Worm (Caenorhabditis elegans) whole organism, late embryonic: Measurements from ENCODE around the gene B0524.6.

Experiments used
- C38D4.7 ChIP-seq: fragments of 200-800 bp; sonication (Bioruptor generic); optimal IDR thresholded peaks from 2 replicates; lab custom pipeline; 2018; ENCODE audit warnings: mild to moderate bottlenecking, missing genetic modification characterization, moderate library complexity, missing compliant biosample characterization
- K09A11.1 ChIP-seq: sonication (generic microtip); optimal IDR thresholded peaks from 2 replicates; lab custom pipeline; 2017; ENCODE audit warnings: antibody characterized with exemption, mild to moderate bottlenecking, missing genetic modification characterization, missing compliant biosample characterization; ENCODE audit not compliant: insufficient read depth
- T23F11.4 ChIP-seq: fragments of 200-800 bp; sonication (Bioruptor generic); optimal IDR thresholded peaks from 2 replicates; lab custom pipeline; 2018; ENCODE audit warnings: mild to moderate bottlenecking, missing genetic modification characterization, missing compliant biosample characterization
- ahr-1 ChIP-seq: sonication (generic microtip); optimal IDR thresholded peaks from 2 replicates; lab custom pipeline; 2016; ENCODE audit warnings: missing genetic modification characterization, missing compliant biosample characterization
- ama-1 ChIP-seq: fragments of 150-350 bp; optimal IDR thresholded peaks from 2 replicates; lab custom pipeline; 2014
- ceh-14 ChIP-seq: sonication (generic microtip); optimal IDR thresholded peaks from 2 replicates; lab custom pipeline; 2016; ENCODE audit warnings: missing genotype, missing genetic modification characterization, missing compliant biosample characterization
- ceh-18 ChIP-seq: sonication (generic microtip); optimal IDR thresholded peaks from 2 replicates; lab custom pipeline; 2016; ENCODE audit warnings: missing genetic modification characterization, missing compliant biosample characterization
- ceh-19 ChIP-seq: fragments of 200-800 bp; sonication (Bioruptor generic); optimal IDR thresholded peaks from 2 replicates; lab custom pipeline; 2018; ENCODE audit warnings: mild to moderate bottlenecking, missing genetic modification characterization, missing compliant biosample characterization
- ceh-2 ChIP-seq: sonication (generic microtip); optimal IDR thresholded peaks from 2 replicates; lab custom pipeline; 2016; ENCODE audit warnings: missing genotype, missing genetic modification characterization, missing compliant biosample characterization
- ceh-22 ChIP-seq: sonication (generic microtip); optimal IDR thresholded peaks from 2 replicates; lab custom pipeline; 2017; ENCODE audit warnings: missing biosample characterization, missing genetic modification characterization
- ceh-30 ChIP-seq: fragments of 150-350 bp; optimal IDR thresholded peaks from 2 replicates; lab custom pipeline; 2014; ENCODE audit warnings: missing biosample characterization, missing genetic modification characterization
- ceh-31 ChIP-seq: sonication (generic microtip); optimal IDR thresholded peaks from 2 replicates; lab custom pipeline; 2016; ENCODE audit warnings: missing genetic modification characterization, missing compliant biosample characterization
- ceh-34 ChIP-seq: sonication (generic microtip); optimal IDR thresholded peaks from 2 replicates; lab custom pipeline; 2016; ENCODE audit warnings: mild to moderate bottlenecking, missing genetic modification characterization, missing compliant biosample characterization
- ceh-6 ChIP-seq: fragments of 200-800 bp; sonication (Bioruptor generic); optimal IDR thresholded peaks from 2 replicates; lab custom pipeline; 2018; ENCODE audit warnings: mild to moderate bottlenecking, missing genetic modification characterization, missing compliant biosample characterization
- che-1 ChIP-seq: sonication (generic microtip); optimal IDR thresholded peaks from 2 replicates; lab custom pipeline; 2016; ENCODE audit warnings: mild to moderate bottlenecking, missing genetic modification characterization, missing compliant biosample characterization
- dmd-4 ChIP-seq: sonication (generic microtip); optimal IDR thresholded peaks from 2 replicates; lab custom pipeline; 2016; ENCODE audit warnings: borderline replicate concordance, missing genetic modification characterization, missing compliant biosample characterization
- dve-1 ChIP-seq: sonication (generic microtip); optimal IDR thresholded peaks from 2 replicates; lab custom pipeline; 2017; ENCODE audit warnings: antibody characterized with exemption, mild to moderate bottlenecking, missing genetic modification characterization, missing compliant biosample characterization
- elt-2 ChIP-seq: sonication (generic microtip); optimal IDR thresholded peaks from 2 replicates; lab custom pipeline; 2016; ENCODE audit warnings: missing genetic modification reagents, missing genetic modification characterization, missing compliant biosample characterization
- elt-4 ChIP-seq: sonication (generic microtip); optimal IDR thresholded peaks from 2 replicates; lab custom pipeline; 2016; ENCODE audit warnings: missing genetic modification characterization, missing compliant biosample characterization
- eyg-1 ChIP-seq: sonication (generic microtip); optimal IDR thresholded peaks from 2 replicates; lab custom pipeline; 2016; ENCODE audit warnings: missing genotype, missing genetic modification characterization, missing compliant biosample characterization
- fax-1 ChIP-seq: sonication (generic microtip); optimal IDR thresholded peaks from 2 replicates; lab custom pipeline; 2016; ENCODE audit warnings: missing genotype, missing genetic modification characterization, missing compliant biosample characterization
- fkh-6 ChIP-seq: sonication (generic microtip); optimal IDR thresholded peaks from 2 replicates; lab custom pipeline; 2016; ENCODE audit warnings: missing genetic modification characterization, missing compliant biosample characterization
- gmeb-2 ChIP-seq: sonication (generic microtip); optimal IDR thresholded peaks from 2 replicates; lab custom pipeline; 2016; ENCODE audit warnings: missing genetic modification characterization, inconsistent platforms, missing compliant biosample characterization
- hlh-15 ChIP-seq: sonication (generic microtip); optimal IDR thresholded peaks from 2 replicates; lab custom pipeline; 2016; ENCODE audit warnings: missing genetic modification characterization, missing compliant biosample characterization
- hlh-30 ChIP-seq: sonication (generic microtip); optimal IDR thresholded peaks from 2 replicates; lab custom pipeline; 2017; ENCODE audit warnings: antibody characterized with exemption, missing genetic modification characterization, missing compliant biosample characterization; ENCODE audit not compliant: insufficient read depth
- hlh-6 ChIP-seq: sonication (generic microtip); optimal IDR thresholded peaks from 2 replicates; lab custom pipeline; 2016; ENCODE audit warnings: missing genotype, missing genetic modification characterization, missing compliant biosample characterization
- hlh-8 ChIP-seq: sonication (generic microtip); optimal IDR thresholded peaks from 2 replicates; lab custom pipeline; 2016; ENCODE audit warnings: missing genotype, missing genetic modification characterization, missing compliant biosample characterization
- madf-2 ChIP-seq: sonication (generic microtip); optimal IDR thresholded peaks from 2 replicates; lab custom pipeline; 2017; ENCODE audit warnings: missing genetic modification characterization, missing compliant biosample characterization
- mec-3 ChIP-seq: sonication (generic microtip); optimal IDR thresholded peaks from 2 replicates; lab custom pipeline; 2016; ENCODE audit warnings: borderline replicate concordance, missing genetic modification characterization, missing compliant biosample characterization
- nfya-1 ChIP-seq: sonication (generic microtip); optimal IDR thresholded peaks from 2 replicates; lab custom pipeline; 2017; ENCODE audit warnings: missing genetic modification characterization, mild to moderate bottlenecking, missing compliant biosample characterization, antibody characterized with exemption, moderate library complexity
- nhr-232 ChIP-seq: sonication (generic microtip); optimal IDR thresholded peaks from 2 replicates; lab custom pipeline; 2016; ENCODE audit warnings: missing genetic modification characterization, missing compliant biosample characterization
- pag-3 ChIP-seq: sonication (generic microtip); optimal IDR thresholded peaks from 2 replicates; lab custom pipeline; 2016; ENCODE audit warnings: missing compliant biosample characterization, missing genetic modification characterization, borderline replicate concordance
- pat-9 ChIP-seq: fragments of 200-800 bp; sonication (Bioruptor generic); optimal IDR thresholded peaks from 2 replicates; lab custom pipeline; 2018; ENCODE audit warnings: mild to moderate bottlenecking, missing genetic modification characterization, moderate library complexity, missing compliant biosample characterization
- pha-2 ChIP-seq: sonication (generic microtip); optimal IDR thresholded peaks from 2 replicates; lab custom pipeline; 2017; ENCODE audit warnings: mild to moderate bottlenecking, missing genetic modification characterization, missing compliant biosample characterization
- rnt-1 ChIP-seq: sonication (generic microtip); optimal IDR thresholded peaks from 2 replicates; lab custom pipeline; 2016; ENCODE audit warnings: missing genetic modification characterization, missing compliant biosample characterization
- sox-4 ChIP-seq: sonication (generic microtip); optimal IDR thresholded peaks from 2 replicates; lab custom pipeline; 2017; ENCODE audit warnings: mild to moderate bottlenecking, missing genetic modification characterization, inconsistent platforms, missing compliant biosample characterization
- tbx-2 ChIP-seq: sonication (generic microtip); optimal IDR thresholded peaks from 2 replicates; lab custom pipeline; 2016; ENCODE audit warnings: missing genetic modification characterization, missing compliant biosample characterization
- tbx-7 ChIP-seq: sonication (generic microtip); optimal IDR thresholded peaks from 2 replicates; lab custom pipeline; 2016; ENCODE audit warnings: missing genotype, missing genetic modification characterization, missing compliant biosample characterization
- ttx-3 ChIP-seq: sonication (generic microtip); optimal IDR thresholded peaks from 2 replicates; lab custom pipeline; 2016; ENCODE audit warnings: missing genetic modification reagents, missing genetic modification characterization, missing compliant biosample characterization
- unc-42 ChIP-seq: sonication (generic microtip); optimal IDR thresholded peaks from 2 replicates; lab custom pipeline; 2016; ENCODE audit warnings: missing genotype, missing genetic modification characterization, missing compliant biosample characterization
- unc-55 ChIP-seq: sonication (generic microtip); optimal IDR thresholded peaks from 2 replicates; lab custom pipeline; 2017; ENCODE audit warnings: missing biosample characterization, missing genetic modification reagents, missing genetic modification characterization
- unc-86 ChIP-seq: sonication (generic microtip); optimal IDR thresholded peaks from 2 replicates; lab custom pipeline; 2016; ENCODE audit warnings: missing genetic modification characterization, missing compliant biosample characterization
- zip-5 ChIP-seq: sonication (generic microtip); optimal IDR thresholded peaks from 2 replicates; lab custom pipeline; 2016; ENCODE audit warnings: missing genetic modification characterization, missing compliant biosample characterization

Gene B0524.6

DNA sequence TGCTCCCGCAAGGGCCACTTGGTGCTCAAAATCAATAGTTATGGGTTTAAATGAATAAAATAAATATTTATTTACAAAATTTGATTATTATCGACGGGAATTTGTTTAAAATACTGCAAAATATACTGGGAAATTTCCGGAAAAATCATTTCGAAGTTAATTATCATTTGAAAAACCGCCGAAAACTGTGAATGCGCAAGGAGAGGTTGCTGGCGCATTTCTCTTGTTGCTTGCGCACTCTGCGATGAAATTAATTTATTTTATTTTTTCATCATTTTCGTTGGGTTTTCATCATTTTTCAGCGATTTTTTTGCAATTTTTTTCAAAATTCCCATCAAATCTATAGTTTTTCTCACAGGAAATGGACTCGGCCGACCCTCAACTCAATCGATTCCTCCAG is 45.9 kb downstream of the B0524.6 start, which contains the start of gene ddp-1 (continued):
- TF ChIP-seq ceh-6 (GFP tag; lab: Kevin White, UChicago) (peak; percentile 39), ama-1 (lab: Kevin White, UChicago) (no peak), ttx-3 (tag; lab: Kevin White, UChicago) (peak; percentile 77), fax-1 (peak; percentile 47), ahr-1 (no peak), K09A11.1 (tag; lab: Kevin White, UChicago) (peak; percentile 71), unc-55 (GFP tag; lab: Kevin White, UChicago) (no peak), hlh-8 (tag; lab: Kevin White, UChicago) (no peak), gmeb-2 (tag; lab: Kevin White, UChicago) (peak; percentile 82), unc-42 (peak; percentile 93), sox-4 (peak; percentile 71), tbx-7 (tag; lab: Kevin White, UChicago) (no peak), ceh-22 (no peak), eyg-1 (tag; lab: Kevin White, UChicago) (peak; percentile 26), pha-2 (tag; lab: Kevin White, UChicago) (peak; percentile 58), T23F11.4 (peak; percentile 74), mec-3 (tag; lab: Kevin White, UChicago) (no peak), fkh-6 (tag; lab: Kevin White, UChicago) (peak; percentile 13), ceh-19 (GFP tag; lab: Kevin White, UChicago) (peak; percentile 69), hlh-30 (no peak), nfya-1 (tag; lab: Kevin White, UChicago) (peak; percentile 85), rnt-1 (peak; percentile 52), pat-9 (peak; percentile 78), pag-3 (tag; lab: Kevin White, UChicago) (no peak), dmd-4 (no peak), hlh-6 (tag; lab: Kevin White, UChicago) (no peak), elt-4 (tag; lab: Kevin White, UChicago) (no peak), nhr-232 (no peak), ceh-14 (peak; percentile 94), ceh-30 (tag; lab: Kevin White, UChicago) (no peak), ceh-31 (tag; lab: Kevin White, UChicago) (peak; percentile 64), tbx-2 (peak; percentile 77), ceh-2 (tag; lab: Kevin White, UChicago) (peak; percentile 65), hlh-15 (tag; lab: Kevin White, UChicago) (peak; percentile 59), madf-2 (tag; lab: Kevin White, UChicago) (peak; percentile 78), ceh-34 (tag; lab: Kevin White, UChicago) (peak; percentile 66), unc-86 (tag; lab: Kevin White, UChicago) (peak; percentile 77), ceh-18 (peak; percentile 59), zip-5 (tag; lab: Kevin White, UChicago) (peak; percentile 7)

DNA sequence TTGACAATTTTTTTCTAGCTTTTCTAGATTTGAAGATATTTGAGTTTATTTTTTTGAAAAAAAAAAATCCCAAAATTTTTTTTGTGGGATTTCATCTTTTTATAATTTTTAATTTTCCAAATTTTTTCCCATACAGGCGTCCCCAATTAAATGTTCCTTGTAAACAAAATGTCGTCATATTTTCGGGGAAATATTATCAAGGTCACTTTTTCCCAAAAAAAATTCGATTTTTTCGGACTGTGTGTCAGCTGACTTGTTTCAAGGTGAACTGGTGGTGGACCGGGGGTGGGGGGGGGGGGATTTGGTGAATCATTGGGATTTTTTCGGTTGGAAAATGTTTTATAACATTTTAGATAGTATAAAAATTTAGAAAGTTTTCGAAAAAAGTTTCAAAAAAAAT is 48.8 kb downstream of the B0524.6 start:
- no peak for TF ChIP-seq che-1 (tag; lab: Kevin White, UChicago)
- no peak for TF ChIP-seq elt-2
- TF ChIP-seq T23F11.4 = no peak
- no peak for TF ChIP-seq C38D4.7

DNA sequence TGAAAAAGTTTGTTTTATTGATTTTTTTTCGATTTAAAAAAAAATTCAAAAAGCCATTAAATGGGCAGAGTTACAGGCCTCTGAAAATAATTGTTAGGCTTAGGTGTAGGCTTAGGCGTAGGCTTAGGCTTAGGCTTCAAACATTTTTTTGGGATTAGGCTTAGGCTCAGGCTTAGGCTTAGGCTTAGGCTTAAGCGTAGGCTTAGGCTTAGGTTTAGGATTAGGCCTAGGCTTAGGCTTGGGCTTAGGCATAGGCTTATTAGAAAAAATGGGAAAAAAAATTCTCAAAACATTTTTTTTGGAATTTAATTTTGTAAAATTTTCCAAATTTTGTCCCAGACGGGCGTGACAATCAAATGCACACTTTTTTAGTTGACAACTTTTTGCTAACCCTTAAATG is 49.3 kb downstream of the B0524.6 start:
- TF ChIP-seq T23F11.4 (no peak), fkh-6 (tag; lab: Kevin White, UChicago) (no peak), dve-1 (tag; lab: Kevin White, UChicago) (peak; percentile 61)
